Fruit fly (Drosophila melanogaster): ENCODE measurements around the gene CG8312.

Gene CG8312

DNA sequence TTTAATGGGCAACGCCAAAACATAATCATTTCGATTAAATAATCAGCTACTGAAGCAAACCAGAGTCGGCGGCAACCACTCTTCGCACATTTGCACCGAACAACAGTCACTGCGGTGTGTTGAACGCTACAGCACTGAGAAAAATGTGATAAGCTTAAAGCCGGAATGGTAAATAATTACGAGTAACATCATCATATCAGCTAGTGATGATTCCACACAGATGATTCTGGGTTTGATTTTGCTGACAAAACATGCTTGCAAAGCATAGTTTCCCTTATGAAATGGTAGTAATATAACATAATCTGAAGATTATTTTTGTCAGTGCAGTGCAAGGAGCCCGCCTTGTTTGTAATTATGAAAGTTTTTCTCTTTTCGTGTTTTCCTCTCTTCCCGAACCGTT, 7.0 kb downstream of the CG8312 start:
- TF ChIP-seq tj (GFP tag; optimal IDR thresholded peaks at IDR 0.05) (no peak), cic (GFP tag; optimal IDR thresholded peaks at IDR 0.05) (no peak), kay (GFP tag; ENCODE audit: borderline replicate concordance) (no peak), CG7101 (tag; optimal IDR thresholded peaks at IDR 0.05) (no peak), Hr96 (GFP tag; optimal IDR thresholded peaks at IDR 0.05) (no peak), CG33017 (tag; optimal IDR thresholded peaks at IDR 0.05) (no peak), Crg-1 (GFP tag; optimal IDR thresholded peaks at IDR 0.05) (no peak), Mnt (GFP tag; optimal IDR thresholded peaks at IDR 0.05) (no peak), CG11617 (GFP tag; optimal IDR thresholded peaks at IDR 0.05) (no peak), CG1620 (GFP tag; optimal IDR thresholded peaks at IDR 0.05) (no peak), cnc (optimal IDR thresholded peaks at IDR 0.05) (no peak), toe (GFP tag; optimal IDR thresholded peaks at IDR 0.05) (no peak), Clk (GFP tag; optimal IDR thresholded peaks at IDR 0.05) (no peak), CG12768 (GFP tag; optimal IDR thresholded peaks at IDR 0.05) (no peak)

DNA sequence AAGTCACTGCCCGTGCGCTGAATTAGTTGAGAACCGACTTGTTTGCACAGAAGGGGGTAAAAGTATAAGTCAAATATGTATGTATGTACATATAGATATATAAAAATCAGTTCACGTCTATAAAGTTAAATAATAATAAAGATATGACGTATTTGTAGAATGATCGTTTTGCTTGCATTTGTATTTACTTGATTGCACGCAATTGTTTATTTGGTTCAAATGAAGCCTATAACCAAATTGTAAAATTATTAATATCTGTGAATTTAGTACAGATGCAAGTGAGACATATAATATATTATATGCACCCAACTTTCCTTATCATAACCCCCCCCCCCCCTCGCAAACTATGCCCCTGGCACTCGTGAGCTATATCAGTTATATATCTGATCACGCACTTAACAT, 9.4 kb downstream of the CG8312 start:
- peak; percentile 49 for TF ChIP-seq toe (GFP tag; optimal IDR thresholded peaks at IDR 0.05)
- peak; percentile 83 for TF ChIP-seq CG12768 (GFP tag; optimal IDR thresholded peaks at IDR 0.05)
- TF ChIP-seq CG1620 (GFP tag; optimal IDR thresholded peaks at IDR 0.05) = peak; percentile 6
- TF ChIP-seq Mnt (GFP tag; optimal IDR thresholded peaks at IDR 0.05) = peak; percentile 44
- TF ChIP-seq Crg-1 (GFP tag; optimal IDR thresholded peaks at IDR 0.05) = peak; percentile 60
- peak; percentile 81 for TF ChIP-seq kay (GFP tag; ENCODE audit: borderline replicate concordance)
- TF ChIP-seq cnc (optimal IDR thresholded peaks at IDR 0.05) = no peak
- no peak for TF ChIP-seq Hr96 (GFP tag; optimal IDR thresholded peaks at IDR 0.05)
- peak; percentile 90 for TF ChIP-seq cic (GFP tag; optimal IDR thresholded peaks at IDR 0.05)
- peak; percentile 77 for TF ChIP-seq CG7101 (tag; optimal IDR thresholded peaks at IDR 0.05)
- peak; percentile 82 for TF ChIP-seq CG11617 (GFP tag; optimal IDR thresholded peaks at IDR 0.05)
- peak; percentile 54 for TF ChIP-seq ovo (GFP tag; optimal IDR thresholded peaks at IDR 0.05)
- TF ChIP-seq CG7045 (GFP tag; optimal IDR thresholded peaks at IDR 0.05) = peak; percentile 90
- TF ChIP-seq tj (GFP tag; optimal IDR thresholded peaks at IDR 0.05) = peak; percentile 40
- peak; percentile 44 for TF ChIP-seq CG14711 (tag; optimal IDR thresholded peaks at IDR 0.05)
- peak; percentile 82 for TF ChIP-seq CG33017 (tag; optimal IDR thresholded peaks at IDR 0.05)
- peak; percentile 37 for TF ChIP-seq bab1 (GFP tag; optimal IDR thresholded peaks at IDR 0.05)
- TF ChIP-seq pad (GFP tag; optimal IDR thresholded peaks at IDR 0.05) = peak; percentile 56
- TF ChIP-seq Clk (GFP tag; optimal IDR thresholded peaks at IDR 0.05) = peak; percentile 58
- TF ChIP-seq CG5204 (GFP tag; optimal IDR thresholded peaks at IDR 0.05) = no peak

dm6 chr3R:9601949-9602348, 10.8 kb downstream of the CG8312 start:
- no peak for TF ChIP-seq Hr96 (GFP tag; optimal IDR thresholded peaks at IDR 0.05)
- peak; percentile 33 for TF ChIP-seq tj (GFP tag; optimal IDR thresholded peaks at IDR 0.05)
- TF ChIP-seq CG12768 (GFP tag; optimal IDR thresholded peaks at IDR 0.05) = peak; percentile 10
- peak; percentile 36 for TF ChIP-seq cic (GFP tag; optimal IDR thresholded peaks at IDR 0.05)
- TF ChIP-seq kay (GFP tag; ENCODE audit: borderline replicate concordance) = peak; percentile 12
- TF ChIP-seq ovo (GFP tag; optimal IDR thresholded peaks at IDR 0.05) = peak; percentile 15
- TF ChIP-seq CG11617 (GFP tag; optimal IDR thresholded peaks at IDR 0.05) = no peak

- TF ChIP-seq ovo (GFP tag; optimal IDR thresholded peaks at IDR 0.05) = no peak
- TF ChIP-seq CG12768 (GFP tag; optimal IDR thresholded peaks at IDR 0.05) = no peak
- TF ChIP-seq pad (GFP tag; optimal IDR thresholded peaks at IDR 0.05) = no peak
- no peak for TF ChIP-seq bab1 (GFP tag; optimal IDR thresholded peaks at IDR 0.05)
- TF ChIP-seq CG7045 (GFP tag; optimal IDR thresholded peaks at IDR 0.05) = no peak
- no peak for TF ChIP-seq CG1620 (GFP tag; optimal IDR thresholded peaks at IDR 0.05)
- no peak for TF ChIP-seq CG5204 (GFP tag; optimal IDR thresholded peaks at IDR 0.05)
- no peak for TF ChIP-seq tj (GFP tag; optimal IDR thresholded peaks at IDR 0.05)
- no peak for TF ChIP-seq Hr96 (GFP tag; optimal IDR thresholded peaks at IDR 0.05)
- no peak for TF ChIP-seq CG11617 (GFP tag; optimal IDR thresholded peaks at IDR 0.05)
- TF ChIP-seq CG33017 (tag; optimal IDR thresholded peaks at IDR 0.05) = no peak
- TF ChIP-seq cnc (optimal IDR thresholded peaks at IDR 0.05) = no peak
- no peak for TF ChIP-seq toe (GFP tag; optimal IDR thresholded peaks at IDR 0.05)
- TF ChIP-seq kay (GFP tag; ENCODE audit: borderline replicate concordance) = no peak
- TF ChIP-seq Mnt (GFP tag; optimal IDR thresholded peaks at IDR 0.05) = no peak
These were observed 12.2 kb downstream of the CG8312 start for dm6 chr3R:9603022-9603942.

DNA sequence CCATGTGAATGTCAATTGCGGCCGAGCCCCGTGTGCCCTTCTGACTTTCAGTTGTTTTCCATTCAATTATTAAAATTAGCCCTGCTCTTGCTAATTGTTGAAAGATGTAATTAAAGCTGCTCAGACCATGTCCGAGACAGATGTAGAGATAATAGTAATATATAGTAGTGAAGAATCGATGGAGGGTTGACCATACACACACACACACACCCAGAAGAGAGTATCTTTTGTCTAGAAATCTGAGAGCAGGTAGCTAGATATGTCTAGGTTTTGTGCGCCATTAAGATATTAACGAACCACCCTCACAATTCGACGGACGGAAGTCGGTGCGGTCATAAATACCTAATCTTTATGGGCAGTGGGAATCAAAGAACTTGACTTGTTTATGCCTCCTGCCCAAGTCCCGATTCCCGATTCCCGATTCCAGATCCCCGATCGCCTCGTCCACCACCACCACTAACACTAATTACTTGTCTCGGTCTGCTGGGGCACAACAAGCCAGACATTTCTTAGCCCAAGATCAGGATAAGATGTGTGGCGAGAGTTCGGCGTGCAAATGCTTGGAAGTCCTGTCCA, 13.4 kb downstream of the CG8312 start:
- TF ChIP-seq Mnt (GFP tag; optimal IDR thresholded peaks at IDR 0.05) (no peak), CG14711 (tag; optimal IDR thresholded peaks at IDR 0.05) (no peak), pad (GFP tag; optimal IDR thresholded peaks at IDR 0.05) (no peak), CG11617 (GFP tag; optimal IDR thresholded peaks at IDR 0.05) (no peak), CG5204 (GFP tag; optimal IDR thresholded peaks at IDR 0.05) (no peak), CG12768 (GFP tag; optimal IDR thresholded peaks at IDR 0.05) (no peak), tj (GFP tag; optimal IDR thresholded peaks at IDR 0.05) (no peak), CG33017 (tag; optimal IDR thresholded peaks at IDR 0.05) (no peak), cnc (optimal IDR thresholded peaks at IDR 0.05) (no peak), cic (GFP tag; optimal IDR thresholded peaks at IDR 0.05) (no peak), Crg-1 (GFP tag; optimal IDR thresholded peaks at IDR 0.05) (no peak), Hr96 (GFP tag; optimal IDR thresholded peaks at IDR 0.05) (no peak), kay (GFP tag; ENCODE audit: borderline replicate concordance) (no peak), CG7101 (tag; optimal IDR thresholded peaks at IDR 0.05) (no peak), CG7045 (GFP tag; optimal IDR thresholded peaks at IDR 0.05) (no peak), toe (GFP tag; optimal IDR thresholded peaks at IDR 0.05) (no peak), ovo (GFP tag; optimal IDR thresholded peaks at IDR 0.05) (no peak), Clk (GFP tag; optimal IDR thresholded peaks at IDR 0.05) (no peak), bab1 (GFP tag; optimal IDR thresholded peaks at IDR 0.05) (no peak)
